Worm (Caenorhabditis elegans) whole organism, L4 larva: ENCODE data around the gene F14F7.5.

Experiments used
- F49E8.2 ChIP-seq: sonication (generic microtip); optimal IDR thresholded peaks from 2 replicates; lab custom pipeline; 2016; ENCODE audit warnings: missing compliant biosample characterization, mild to moderate bottlenecking, missing genetic modification characterization, borderline replicate concordance
- Y105C5A.15 ChIP-seq: fragments of 200-800 bp; sonication (Bioruptor generic); IDR thresholded peaks from 2 replicates; pipeline ENCODE4 v1.3.6; 2022; ENCODE audit warnings: missing genetic modification characterization, missing compliant biosample characterization
- aly-2 ChIP-seq: sonication (generic microtip); optimal IDR thresholded peaks from 2 replicates; lab custom pipeline; 2018; ENCODE audit warnings: missing biosample characterization, missing genetic modification characterization
- ceh-44 ChIP-seq: fragments of 200-800 bp; sonication (Bioruptor generic); IDR thresholded peaks from 2 replicates; pipeline ENCODE4 v1.3.6; 2022; ENCODE audit warnings: missing genetic modification reagents, missing genetic modification characterization, missing compliant biosample characterization
- daf-8 ChIP-seq: fragments of 200-800 bp; sonication (Bioruptor generic); IDR thresholded peaks from 2 replicates; pipeline ENCODE4 v1.3.6; 2022; ENCODE audit warnings: missing genetic modification characterization, missing compliant biosample characterization
- duxl-1 ChIP-seq: sonication (generic microtip); optimal IDR thresholded peaks from 2 replicates; lab custom pipeline; 2016; ENCODE audit warnings: mild to moderate bottlenecking, missing genetic modification characterization, moderate library complexity, missing compliant biosample characterization; ENCODE audit not compliant: poor library complexity
- nhr-76 ChIP-seq: fragments of 150-350 bp; optimal IDR thresholded peaks from 2 replicates; lab custom pipeline; 2014; ENCODE audit warnings: missing biosample characterization, missing genetic modification characterization
- pqm-1 ChIP-seq: sonication (generic microtip); optimal IDR thresholded peaks from 2 replicates; lab custom pipeline; 2017; ENCODE audit warnings: missing biosample characterization, missing genetic modification characterization
- snpc-4 ChIP-seq: fragments of 150-350 bp; optimal IDR thresholded peaks from 2 replicates; lab custom pipeline; 2014; ENCODE audit warnings: missing biosample characterization, missing genetic modification characterization
- unc-62 ChIP-seq, 3 experiments: fragments of 150-350 bp in 1 of 3; sonication (generic microtip); optimal IDR thresholded peaks in 2 of 3; peaks in 1 of 3; 1 replicate in 1 of 3; 2 replicates in 2 of 3; lab custom pipeline; 2014 to 2017; ENCODE audit warnings: missing biosample characterization in 3 of 3, missing genetic modification characterization in 3 of 3, missing genetic modification reagents in 3 of 3, missing genotype in 1 of 3

DNA sequence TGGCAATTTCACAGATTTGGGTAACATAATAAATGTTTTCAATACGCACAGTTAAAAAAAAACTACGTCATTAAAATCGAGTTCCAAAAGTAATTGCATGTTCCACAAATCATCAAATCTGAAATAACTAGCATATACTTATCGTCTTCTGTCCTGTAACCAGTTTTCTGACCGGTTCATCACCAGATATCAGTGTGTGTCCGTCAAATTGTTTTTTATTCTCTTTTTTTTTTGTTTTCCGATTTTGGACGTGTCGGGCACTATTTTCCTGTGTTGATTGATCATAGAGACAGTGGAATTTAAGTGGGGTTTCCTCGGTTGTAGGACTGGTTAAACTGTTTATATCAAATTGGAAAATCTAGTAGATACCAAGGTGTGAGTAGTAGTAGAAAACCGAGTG lies 17.9 kb upstream of the F14F7.5 start:
- TF ChIP-seq nhr-76 (no peak), unc-62 (GFP tag; optimal IDR thresholded peaks at IDR 0.05 in 1 of 2; lab: Kevin White, UChicago) (peak in 1 of 2 experiments; percentile 66), unc-62 (tag; optimal IDR thresholded peaks at IDR 0.05; lab: Kevin White, UChicago) (no peak), daf-8 (GFP tag; lab: Robert Waterston, UW) (no peak), ceh-44 (no peak), aly-2 (no peak), pqm-1 (no peak), duxl-1 (no peak), snpc-4 (tag; lab: Kevin White, UChicago) (no peak), Y105C5A.15 (GFP tag; lab: Robert Waterston, UW) (no peak), F49E8.2 (no peak)
